Fruit fly (Drosophila melanogaster) whole organism: ENCODE measurements around the gene CG14218.

Experiments
- CG8478 ChIP-seq: fragments of >200 bp; optimal IDR thresholded peaks from 2 replicates; lab custom pipeline; 2018; ENCODE audit warnings: inconsistent platforms
- Dll ChIP-seq: fragments of >200 bp; optimal IDR thresholded peaks from 2 replicates; lab custom pipeline; 2017
- EcR ChIP-seq, 2 experiments: fragments of >200 bp; optimal IDR thresholded peaks; 2 replicates each; lab custom pipeline; 2017; ENCODE audit warnings: missing biosample characterization in 2 of 2, missing genetic modification characterization in 2 of 2, missing genetic modification reagents in 2 of 2
- pan ChIP-seq: fragments of >200 bp; optimal IDR thresholded peaks from 2 replicates; lab custom pipeline; 2017
- psq ChIP-seq: fragments of >200 bp; optimal IDR thresholded peaks from 2 replicates; lab custom pipeline; 2017
- usp ChIP-seq: fragments of >200 bp; optimal IDR thresholded peaks from 2 replicates; lab custom pipeline; 2017; ENCODE audit warnings: missing biosample characterization, missing genetic modification characterization, mixed read lengths

The CG14218 gene

DNA sequence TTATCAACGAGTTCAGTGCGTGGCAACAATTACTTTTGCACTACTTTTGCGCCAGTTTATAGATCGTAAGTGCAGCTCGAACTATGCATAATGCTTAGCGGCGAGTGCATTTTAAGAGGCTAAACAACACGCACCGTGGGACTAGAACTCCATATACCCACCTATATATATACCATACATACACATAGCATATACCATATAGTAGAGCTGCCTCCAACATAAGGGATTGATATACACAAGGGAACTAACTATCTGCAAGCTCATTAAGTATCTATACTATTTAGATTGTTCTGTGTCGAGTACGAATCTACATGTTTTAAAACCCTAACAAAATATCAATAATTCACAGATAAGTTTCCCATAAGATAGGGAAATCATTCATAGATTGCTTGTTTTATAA, at the start of gene CG14218:
TSS of gene CG14218 (minus strand) at position 101 of the 400 bp plus-strand sequence.
- TF ChIP-seq CG8478 (no peak), pan (lab: Kevin White, UChicago) (no peak), psq (lab: Kevin White, UChicago) (no peak), Dll (lab: Kevin White, UChicago) (no peak), usp (GFP tag; lab: Kevin White, UChicago) (no peak), EcR (GFP tag; optimal IDR thresholded peaks at IDR 0.05; lab: Kevin White, UChicago) (no peak)

DNA sequence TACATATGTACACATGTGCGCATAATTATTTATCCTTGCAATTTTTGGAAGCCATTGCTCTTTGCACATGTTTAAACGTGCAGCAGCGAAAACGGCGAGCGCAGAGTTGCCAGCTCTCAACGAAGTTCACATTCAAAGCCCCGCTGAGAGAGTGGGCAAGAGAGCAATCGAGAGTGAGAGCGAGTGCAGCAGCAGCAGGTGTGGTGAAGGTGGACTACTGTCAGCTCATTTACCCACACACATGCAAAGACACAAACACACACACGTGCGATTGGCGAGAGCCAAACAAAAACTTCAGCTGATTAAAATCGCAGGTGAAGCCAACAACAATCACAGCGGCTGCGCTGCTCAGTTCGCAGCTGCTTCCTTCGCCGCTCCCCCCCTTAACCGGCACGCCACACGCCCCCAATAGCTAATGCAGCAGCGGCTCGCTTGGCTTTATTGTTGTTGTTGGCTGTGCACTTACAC, 49.6 kb upstream of the CG14218 start:
- TF ChIP-seq CG8478 = no peak
- TF ChIP-seq psq (lab: Kevin White, UChicago) = no peak
- no peak for TF ChIP-seq usp (GFP tag; lab: Kevin White, UChicago)
- TF ChIP-seq Dll (lab: Kevin White, UChicago) = peak; percentile 81
- TF ChIP-seq pan (lab: Kevin White, UChicago) = no peak

DNA sequence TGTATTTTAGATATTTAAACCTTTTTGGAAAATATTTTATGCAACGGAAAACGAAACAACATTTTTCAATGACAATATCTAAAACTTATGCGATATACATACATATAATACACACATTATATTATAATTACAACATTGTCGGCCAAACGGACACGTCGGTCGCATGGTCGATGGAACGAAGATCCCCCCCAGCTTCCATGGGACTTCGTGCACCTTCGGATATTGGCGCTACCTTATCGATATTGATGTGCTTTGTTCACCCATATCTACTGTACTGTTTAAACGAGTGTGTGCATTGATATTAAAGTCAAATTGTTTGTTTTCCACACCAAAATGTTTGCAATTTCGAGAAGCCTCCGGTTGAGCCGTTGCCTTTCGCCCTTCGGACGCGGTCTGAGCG, 43.6 kb upstream of the CG14218 start, which contains the start of gene CG14212:
TSS of gene CG14212 (plus strand) at position 301 of the 400 bp plus-strand sequence.
- no peak for TF ChIP-seq pan (lab: Kevin White, UChicago)
- TF ChIP-seq usp (GFP tag; lab: Kevin White, UChicago) = no peak
- TF ChIP-seq EcR (GFP tag; optimal IDR thresholded peaks at IDR 0.05; lab: Kevin White, UChicago) = no peak
- no peak for TF ChIP-seq Dll (lab: Kevin White, UChicago)
- no peak for TF ChIP-seq psq (lab: Kevin White, UChicago)
- TF ChIP-seq CG8478 = no peak

DNA sequence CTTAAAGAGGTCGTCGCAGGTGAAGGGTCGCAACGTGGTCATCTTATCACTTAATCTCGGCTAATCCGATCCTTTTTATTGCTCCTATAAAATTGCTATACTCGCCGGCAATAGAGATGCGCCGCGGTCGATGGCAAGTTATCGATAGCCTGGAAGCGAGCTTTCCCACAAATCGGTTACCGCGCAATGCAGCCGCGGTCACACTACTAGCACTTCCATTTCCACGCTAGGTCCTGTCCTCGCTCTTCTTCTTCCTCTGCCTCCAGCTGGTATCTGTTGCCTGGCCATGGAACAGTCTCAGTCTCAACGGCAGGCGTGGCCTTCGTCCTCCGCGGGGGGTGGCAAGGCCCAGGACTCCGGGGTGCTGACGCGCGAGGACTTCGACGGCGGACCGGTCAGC, 41.1 kb upstream of the CG14218 start, which contains the start of the genes Naa20A and MKP-4:
TSS of gene Naa20A (minus strand) at position 151 of the 400 bp plus-strand sequence.
TSS of gene MKP-4 (plus strand) at position 191 of the 400 bp plus-strand sequence.
- TF ChIP-seq CG8478 = no peak
- TF ChIP-seq psq (lab: Kevin White, UChicago) = no peak
- no peak for TF ChIP-seq usp (GFP tag; lab: Kevin White, UChicago)
- no peak for TF ChIP-seq Dll (lab: Kevin White, UChicago)
- no peak for TF ChIP-seq EcR (GFP tag; optimal IDR thresholded peaks at IDR 0.05; lab: Kevin White, UChicago)
- TF ChIP-seq pan (lab: Kevin White, UChicago) = no peak

DNA sequence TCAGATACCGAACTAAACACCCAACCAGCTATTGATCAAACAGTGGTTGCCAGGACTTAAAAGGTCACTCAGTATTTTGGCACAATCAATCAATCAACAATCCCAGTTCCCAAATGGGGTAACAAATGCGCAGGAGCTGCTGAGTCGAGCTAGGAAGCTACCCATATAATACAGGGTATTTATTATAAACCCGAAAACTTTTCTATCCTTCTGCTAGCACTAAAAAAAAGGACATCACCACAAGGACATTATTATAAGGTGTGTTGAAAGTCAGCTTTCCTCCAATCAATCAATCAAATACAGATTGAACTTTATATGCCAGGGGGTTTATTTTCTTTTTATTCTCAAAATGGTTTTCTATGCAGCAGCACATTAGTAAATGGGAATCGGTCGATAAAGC, 39.4 kb upstream of the CG14218 start, which contains the start of gene CG14221:
TSS of gene CG14221 (minus strand) at position 101 of the 400 bp plus-strand sequence.
- TF ChIP-seq psq (lab: Kevin White, UChicago) (no peak), CG8478 (no peak), pan (lab: Kevin White, UChicago) (no peak), usp (GFP tag; lab: Kevin White, UChicago) (no peak), EcR (GFP tag; optimal IDR thresholded peaks at IDR 0.05; lab: Kevin White, UChicago) (no peak), Dll (lab: Kevin White, UChicago) (no peak)

DNA sequence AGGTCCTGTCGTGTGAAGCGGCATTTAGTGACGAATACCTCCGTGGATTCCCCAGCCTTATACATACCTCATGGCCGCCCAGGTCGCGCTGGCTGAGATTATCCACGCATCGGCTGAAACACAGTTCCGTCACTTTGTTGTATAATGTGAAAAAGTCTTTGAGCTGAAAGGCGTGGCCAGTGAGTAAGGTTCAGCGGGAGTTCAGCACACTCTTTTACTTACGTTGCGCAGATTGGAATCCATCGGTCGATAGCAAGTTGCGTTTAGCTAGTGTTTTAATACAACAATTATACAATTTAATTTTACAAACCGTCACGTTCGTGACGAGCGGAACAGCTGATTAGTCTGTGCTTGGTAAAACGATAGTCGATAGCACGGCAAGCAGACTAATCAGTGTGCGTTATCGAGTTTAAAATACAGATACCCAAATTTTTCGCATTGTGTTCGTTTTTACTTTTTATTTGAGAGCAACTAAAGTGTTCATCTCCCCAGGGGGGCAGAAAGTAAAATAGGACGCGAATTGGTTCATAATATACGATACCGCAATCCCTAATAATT, 36.5 kb upstream of the CG14218 start, which contains the start of the genes Pstk and Tim9b:
TSS of gene Pstk (minus strand) at position 355 of the 558 bp plus-strand sequence.
TSS of gene Tim9b (minus strand) at position 355 of the 558 bp plus-strand sequence.
- TF ChIP-seq EcR (GFP tag; optimal IDR thresholded peaks at IDR 0.05; lab: Kevin White, UChicago) (no peak), pan (lab: Kevin White, UChicago) (no peak), CG8478 (no peak), psq (lab: Kevin White, UChicago) (no peak), Dll (lab: Kevin White, UChicago) (no peak), usp (GFP tag; lab: Kevin White, UChicago) (no peak)

DNA sequence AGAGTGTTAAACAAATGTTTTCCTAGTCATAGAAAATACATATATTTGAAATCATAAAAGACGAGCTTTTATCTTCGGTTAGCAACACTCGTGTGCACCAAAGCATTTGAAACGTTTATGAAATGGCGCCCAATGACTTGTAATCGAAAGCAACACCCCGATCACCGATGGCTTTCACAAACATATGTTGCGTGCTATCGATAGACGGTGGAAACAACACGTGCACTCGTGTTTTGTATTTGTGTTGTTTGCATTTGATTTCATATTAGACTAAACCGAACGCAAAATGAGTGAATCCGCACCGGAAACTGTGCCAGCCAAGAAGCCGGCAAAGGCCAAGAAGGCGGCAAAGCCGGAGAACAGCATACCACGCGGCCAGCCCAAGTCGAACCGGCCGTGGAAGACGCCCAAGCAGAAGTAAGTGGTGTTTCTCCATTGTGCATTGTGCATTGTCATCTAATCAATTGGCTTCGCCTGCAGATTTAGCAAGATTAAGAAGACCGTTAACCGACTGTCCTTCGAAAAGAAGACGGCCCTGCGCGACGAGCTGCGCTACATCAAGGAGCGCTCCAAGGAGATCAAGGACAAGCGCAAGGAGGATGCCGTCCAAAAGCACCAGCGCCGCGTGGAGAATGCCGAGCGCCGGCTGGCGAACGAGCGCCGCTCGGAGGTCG, 34.3 kb upstream of the CG14218 start, which contains the start of gene CG14210:
TSS of gene CG14210 (plus strand) at position 207 of the 674 bp plus-strand sequence.
- no peak for TF ChIP-seq psq (lab: Kevin White, UChicago)
- no peak for TF ChIP-seq pan (lab: Kevin White, UChicago)
- no peak for TF ChIP-seq EcR (GFP tag; optimal IDR thresholded peaks at IDR 0.05; lab: Kevin White, UChicago)
- TF ChIP-seq Dll (lab: Kevin White, UChicago) = no peak
- TF ChIP-seq usp (GFP tag; lab: Kevin White, UChicago) = no peak
- TF ChIP-seq CG8478 = no peak

DNA sequence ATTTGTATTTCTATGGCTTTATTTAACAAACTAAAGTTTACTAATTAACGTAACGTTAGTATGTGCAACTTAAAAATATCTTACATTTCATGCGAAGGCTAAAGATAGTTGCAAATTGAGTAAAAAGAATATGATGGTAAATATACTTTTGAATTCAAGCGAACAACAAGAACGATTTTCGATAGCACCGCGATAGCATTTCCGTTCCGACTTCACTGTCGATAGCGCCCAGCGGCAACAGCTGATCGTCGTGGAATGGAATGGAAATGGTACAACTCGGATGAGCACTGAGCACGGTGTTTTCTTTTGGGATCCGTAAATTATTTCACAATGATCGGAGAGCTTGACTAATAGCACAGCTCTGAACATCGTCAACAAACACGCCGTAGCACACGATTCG, 31.7 kb upstream of the CG14218 start:
- no peak for TF ChIP-seq usp (GFP tag; lab: Kevin White, UChicago)
- no peak for TF ChIP-seq pan (lab: Kevin White, UChicago)
- TF ChIP-seq CG8478 = no peak
- no peak for TF ChIP-seq Dll (lab: Kevin White, UChicago)
- no peak for TF ChIP-seq psq (lab: Kevin White, UChicago)
- TF ChIP-seq EcR (GFP tag; optimal IDR thresholded peaks at IDR 0.05; lab: Kevin White, UChicago) = no peak

DNA sequence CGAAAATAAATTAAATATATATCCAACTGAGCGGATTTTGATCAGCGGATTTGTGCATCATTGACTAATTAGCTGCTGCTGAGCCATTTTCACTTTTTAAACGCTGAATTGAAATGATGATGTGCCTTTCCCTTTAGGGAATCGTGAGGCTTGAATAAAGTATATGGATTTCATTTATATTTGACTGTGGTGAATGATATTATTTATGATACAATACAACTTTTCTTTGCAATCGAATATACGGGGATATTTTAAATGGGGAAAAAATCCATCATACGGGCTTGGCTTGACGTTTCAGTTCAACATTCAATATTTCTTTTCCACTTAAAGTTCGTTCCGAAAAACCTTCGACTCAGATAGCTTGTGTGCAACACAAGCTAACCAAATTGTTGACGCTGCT, 29.4 kb upstream of the CG14218 start, which contains the start of the genes Shawn and Tyler:
TSS of gene Shawn (plus strand) at position 301 of the 400 bp plus-strand sequence.
TSS of gene Tyler (plus strand) at position 301 of the 400 bp plus-strand sequence.
- TF ChIP-seq usp (GFP tag; lab: Kevin White, UChicago) (no peak), EcR (GFP tag; optimal IDR thresholded peaks at IDR 0.05; lab: Kevin White, UChicago) (no peak), pan (lab: Kevin White, UChicago) (no peak), CG8478 (no peak), psq (lab: Kevin White, UChicago) (no peak), Dll (lab: Kevin White, UChicago) (no peak)

DNA sequence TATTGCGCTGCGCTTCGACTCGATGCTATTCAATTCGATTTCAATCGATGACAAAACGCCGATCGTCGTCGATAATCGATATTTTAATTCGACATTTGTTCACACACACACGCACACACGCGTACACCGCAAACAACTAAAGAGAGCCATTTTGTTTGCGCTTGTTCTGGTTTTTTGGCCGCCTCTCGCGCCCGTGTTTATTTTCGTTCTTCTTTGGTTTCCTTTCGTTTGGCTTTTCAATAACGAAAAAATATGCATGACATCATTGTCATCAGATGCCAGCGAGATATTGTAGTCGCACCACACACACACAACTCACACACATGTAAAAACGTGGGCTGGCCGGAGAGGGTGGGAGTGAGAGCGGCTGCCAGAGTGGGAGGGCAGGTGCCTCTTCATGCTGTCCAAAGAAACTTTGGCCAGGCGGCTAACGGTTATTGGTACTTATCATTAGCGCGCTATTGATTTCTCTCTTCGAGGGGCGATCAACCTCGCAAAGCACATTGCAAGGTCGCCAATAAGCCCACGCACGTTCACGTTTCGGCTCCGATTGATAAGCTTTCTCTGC, 26.3 kb upstream of the CG14218 start:
- TF ChIP-seq psq (lab: Kevin White, UChicago) (no peak), pan (lab: Kevin White, UChicago) (no peak), CG8478 (no peak), EcR (GFP tag; optimal IDR thresholded peaks at IDR 0.05; lab: Kevin White, UChicago) (no peak), usp (GFP tag; lab: Kevin White, UChicago) (no peak), Dll (lab: Kevin White, UChicago) (no peak)
